Fruit fly (Drosophila melanogaster) whole organism, embryonic: ENCODE measurements around the gene HDAC4.

ENCODE experiments used
- Blimp-1 ChIP-seq: fragments of 200-800 bp; sonication (Bioruptor generic); optimal IDR thresholded peaks from 3 replicates; lab custom pipeline; 2018; ENCODE audit warnings: missing biosample characterization, missing genetic modification characterization, mild to moderate bottlenecking, moderate library complexity, missing genetic modification reagents
- BtbVII ChIP-seq: fragments of 200-800 bp; sonication (Bioruptor generic); optimal IDR thresholded peaks from 3 replicates; lab custom pipeline; 2017; ENCODE audit warnings: missing biosample characterization, mild to moderate bottlenecking, missing genetic modification characterization
- CG10274 ChIP-seq: fragments of 200-800 bp; sonication (Bioruptor generic); optimal IDR thresholded peaks from 3 replicates; lab custom pipeline; 2017; ENCODE audit warnings: missing biosample characterization, mild to moderate bottlenecking, missing genetic modification characterization
- CG15479 ChIP-seq: fragments of 200-800 bp; sonication (Bioruptor generic); optimal IDR thresholded peaks from 3 replicates; lab custom pipeline; 2019; ENCODE audit warnings: missing biosample characterization, mild to moderate bottlenecking, missing genetic modification characterization, moderate library complexity
- CG16863 ChIP-seq: fragments of 200-800 bp; sonication (Bioruptor generic); optimal IDR thresholded peaks from 3 replicates; lab custom pipeline; 2016; ENCODE audit warnings: missing biosample characterization, missing genetic modification characterization
- CG17802 ChIP-seq: fragments of 200-800 bp; sonication (Bioruptor generic); optimal IDR thresholded peaks from 2 replicates; lab custom pipeline; 2018; ENCODE audit warnings: missing biosample characterization, mild to moderate bottlenecking, missing genetic modification characterization, moderate library complexity
- CG1792 ChIP-seq: fragments of 200-800 bp; sonication (Bioruptor generic); optimal IDR thresholded peaks from 2 replicates; lab custom pipeline; 2016; ENCODE audit warnings: missing biosample characterization, missing genetic modification characterization
- CG2129 ChIP-seq: fragments of 200-800 bp; sonication (Bioruptor generic); IDR thresholded peaks from 2 replicates; pipeline ENCODE4 v1.3.6; 2022; ENCODE audit warnings: missing biosample characterization, missing genetic modification characterization; ENCODE audit not compliant: partially characterized antibody
- CG31441 ChIP-seq: fragments of 200-800 bp; sonication (Bioruptor generic); IDR thresholded peaks from 2 replicates; pipeline ENCODE4 v1.3.6; 2022; ENCODE audit warnings: missing biosample characterization, missing genetic modification characterization
- CG4360 ChIP-seq: fragments of 200-800 bp; sonication (Bioruptor generic); IDR thresholded peaks from 2 replicates; pipeline ENCODE4 v1.3.6; 2022; ENCODE audit warnings: missing biosample characterization, missing genetic modification characterization
- CG43689 ChIP-seq: fragments of 200-800 bp; sonication (Bioruptor generic); IDR thresholded peaks from 2 replicates; pipeline ENCODE4 v1.3.6; 2022; ENCODE audit warnings: missing biosample characterization, missing genetic modification characterization
- CG6765 ChIP-seq: fragments of 200-800 bp; sonication (Bioruptor generic); optimal IDR thresholded peaks from 3 replicates; lab custom pipeline; 2017; ENCODE audit warnings: missing biosample characterization, mild to moderate bottlenecking, missing genetic modification characterization
- CG6813 ChIP-seq: fragments of 200-800 bp; sonication (Bioruptor generic); optimal IDR thresholded peaks from 2 replicates; lab custom pipeline; 2017; ENCODE audit warnings: missing biosample characterization, missing genetic modification characterization, mild to moderate bottlenecking, moderate library complexity, missing genetic modification reagents
- CG7963 ChIP-seq: fragments of 200-800 bp; sonication (Bioruptor generic); IDR thresholded peaks from 3 replicates; pipeline ENCODE4 v1.3.6; 2022; ENCODE audit warnings: missing biosample characterization, missing genetic modification characterization; ENCODE audit not compliant: partially characterized antibody
- CG8089 ChIP-seq: fragments of 200-800 bp; sonication (Bioruptor generic); optimal IDR thresholded peaks from 3 replicates; lab custom pipeline; 2016; ENCODE audit warnings: missing biosample characterization, missing genetic modification characterization
- CG8388 ChIP-seq: fragments of 200-800 bp; sonication (Bioruptor generic); optimal IDR thresholded peaks from 2 replicates; lab custom pipeline; 2019; ENCODE audit warnings: missing biosample characterization, mild to moderate bottlenecking, missing genetic modification characterization, moderate library complexity
- CG9609 ChIP-seq: fragments of 200-800 bp; sonication (Bioruptor generic); optimal IDR thresholded peaks from 3 replicates; lab custom pipeline; 2016; ENCODE audit warnings: missing biosample characterization, missing genetic modification characterization
- CHES-1-like ChIP-seq: fragments of 200-800 bp; sonication (Bioruptor generic); optimal IDR thresholded peaks from 2 replicates; lab custom pipeline; 2016; ENCODE audit warnings: missing biosample characterization, missing genetic modification characterization
- CkIIα-i1 ChIP-seq: fragments of 200-800 bp; sonication (Bioruptor generic); IDR thresholded peaks from 2 replicates; pipeline ENCODE4 v1.3.6; 2022; ENCODE audit warnings: missing biosample characterization, missing genetic modification characterization
- D19A ChIP-seq: fragments of 200-800 bp; optimal IDR thresholded peaks from 3 replicates; lab custom pipeline; 2019; ENCODE audit warnings: missing biosample characterization, mild to moderate bottlenecking, missing genetic modification characterization, moderate library complexity
- Doc3 ChIP-seq: fragments of 200-800 bp; sonication (Bioruptor generic); IDR thresholded peaks from 3 replicates; pipeline ENCODE4 v1.3.6; 2022; ENCODE audit warnings: missing biosample characterization, missing genetic modification characterization; ENCODE audit not compliant: partially characterized antibody
- Ets65A ChIP-seq: fragments of 200-800 bp; sonication (Bioruptor generic); peaks from one replicate; lab custom pipeline; 2016; ENCODE audit warnings: missing biosample characterization, missing genetic modification characterization
- Hr78 ChIP-seq, 2 experiments: fragments of 200-800 bp in 1 of 2; fragments of >200 bp in 1 of 2; sonication (Bioruptor generic) in 1 of 2; optimal IDR thresholded peaks; 2 replicates each; lab custom pipeline; 2017 to 2019; ENCODE audit warnings: missing biosample characterization in 2 of 2, missing genetic modification characterization in 2 of 2, mild to moderate bottlenecking in 1 of 2, moderate library complexity in 1 of 2
- Lpt ChIP-seq: fragments of >200 bp; optimal IDR thresholded peaks from 2 replicates; lab custom pipeline; 2018; ENCODE audit warnings: missing biosample characterization, missing genetic modification characterization
- NC2β ChIP-seq: fragments of 200-800 bp; sonication (Bioruptor generic); optimal IDR thresholded peaks from 2 replicates; lab custom pipeline; 2016; ENCODE audit warnings: missing biosample characterization, missing genetic modification characterization
- NFAT ChIP-seq: fragments of 200-800 bp; sonication (Bioruptor generic); IDR thresholded peaks from 2 replicates; pipeline ENCODE4 v1.3.6; 2022; ENCODE audit warnings: missing biosample characterization, missing genetic modification characterization
- Neu2 ChIP-seq: fragments of 200-800 bp; sonication (Bioruptor generic); optimal IDR thresholded peaks from 3 replicates; lab custom pipeline; 2016; ENCODE audit warnings: missing biosample characterization, missing genetic modification characterization, borderline replicate concordance
- Nf-YB ChIP-seq: fragments of 200-800 bp; sonication (Bioruptor generic); optimal IDR thresholded peaks from 3 replicates; lab custom pipeline; 2019; ENCODE audit warnings: missing biosample characterization, mild to moderate bottlenecking, missing genetic modification characterization, moderate library complexity
- Sox100B ChIP-seq: fragments of 200-800 bp; sonication (Bioruptor generic); optimal IDR thresholded peaks from 3 replicates; lab custom pipeline; 2018; ENCODE audit warnings: missing biosample characterization, mild to moderate bottlenecking, missing genetic modification characterization
- Stat92E ChIP-seq, 3 experiments: fragments of >200 bp in 2 of 3; fragments of 200-800 bp in 1 of 3; sonication (Bioruptor generic) in 1 of 3; optimal IDR thresholded peaks; 2 replicates each; lab custom pipeline; 2017 to 2019; ENCODE audit warnings: missing biosample characterization in 3 of 3, missing genetic modification characterization in 3 of 3, mild to moderate bottlenecking in 1 of 3, moderate library complexity in 1 of 3
- Xrp1 ChIP-seq: fragments of 200-800 bp; sonication (Bioruptor generic); IDR thresholded peaks from 2 replicates; pipeline ENCODE4 v1.3.6; 2022; ENCODE audit warnings: missing biosample characterization, missing genetic modification characterization
- abd-A ChIP-seq: fragments of 200-800 bp; sonication (Bioruptor generic); optimal IDR thresholded peaks from 3 replicates; lab custom pipeline; 2019; ENCODE audit warnings: missing biosample characterization, mild to moderate bottlenecking, missing genetic modification characterization, moderate library complexity
- cad ChIP-seq: fragments of >200 bp; optimal IDR thresholded peaks from 2 replicates; lab custom pipeline; 2017; ENCODE audit warnings: missing biosample characterization, missing genetic modification characterization
- gcm2 ChIP-seq: fragments of 200-800 bp; sonication (Bioruptor generic); optimal IDR thresholded peaks from 2 replicates; lab custom pipeline; 2016; ENCODE audit warnings: missing biosample characterization, missing genetic modification characterization
- gt ChIP-seq: fragments of 200-800 bp; sonication (Bioruptor generic); IDR thresholded peaks from 2 replicates; pipeline ENCODE4 v1.3.6; 2022; ENCODE audit warnings: missing biosample characterization, missing genetic modification characterization
- h ChIP-seq: fragments of >200 bp; optimal IDR thresholded peaks from 2 replicates; lab custom pipeline; 2017
- ind ChIP-seq: fragments of 200-800 bp; sonication (Bioruptor generic); optimal IDR thresholded peaks from 3 replicates; lab custom pipeline; 2016; ENCODE audit warnings: missing biosample characterization, missing genetic modification characterization
- kay ChIP-seq: fragments of 200-800 bp; sonication (Bioruptor generic); optimal IDR thresholded peaks from 2 replicates; lab custom pipeline; 2016; ENCODE audit warnings: missing biosample characterization, missing genetic modification characterization
- kni ChIP-seq: fragments of 200-800 bp; sonication (Bioruptor generic); optimal IDR thresholded peaks from 3 replicates; lab custom pipeline; 2017; ENCODE audit warnings: mild to moderate bottlenecking, missing biosample characterization, missing genetic modification reagents, missing genetic modification characterization
- oc ChIP-seq: fragments of 200-800 bp; sonication (Bioruptor generic); optimal IDR thresholded peaks from 2 replicates; lab custom pipeline; 2018; ENCODE audit warnings: missing biosample characterization, mild to moderate bottlenecking, missing genetic modification characterization, moderate library complexity
- pan ChIP-seq, 4 experiments: fragments of >200 bp in 3 of 4; fragments of 200-800 bp in 1 of 4; sonication (Bioruptor generic) in 1 of 4; optimal IDR thresholded peaks in 3 of 4; IDR thresholded peaks in 1 of 4; 2 replicates each; pipeline versions ENCODE4 v1.3.6 to Lab custom; 2017 to 2022; ENCODE audit warnings: missing biosample characterization in 2 of 4, missing genetic modification characterization in 2 of 4, mixed read lengths in 1 of 4
- pho ChIP-seq: fragments of 200-800 bp; sonication (Bioruptor generic); optimal IDR thresholded peaks from 2 replicates; lab custom pipeline; 2016; ENCODE audit warnings: missing biosample characterization, missing genetic modification characterization
- scrt ChIP-seq: fragments of 200-800 bp; sonication (Bioruptor generic); optimal IDR thresholded peaks from 2 replicates; lab custom pipeline; 2018; ENCODE audit warnings: missing biosample characterization, mild to moderate bottlenecking, missing genetic modification characterization, moderate library complexity
- sd ChIP-seq: fragments of 200-800 bp; sonication (Bioruptor generic); optimal IDR thresholded peaks from 3 replicates; lab custom pipeline; 2018; ENCODE audit warnings: missing biosample characterization, mild to moderate bottlenecking, missing genetic modification characterization, moderate library complexity
- sr ChIP-seq: fragments of 200-800 bp; sonication (Bioruptor generic); IDR thresholded peaks from 3 replicates; pipeline ENCODE4 v1.3.6; 2022; ENCODE audit warnings: missing biosample characterization, missing genetic modification characterization
- tll ChIP-seq, 2 experiments: fragments of 200-800 bp in 1 of 2; fragments of >200 bp in 1 of 2; sonication (Bioruptor generic) in 1 of 2; optimal IDR thresholded peaks; 2 replicates each; lab custom pipeline; 2017 to 2019; ENCODE audit warnings: missing biosample characterization in 2 of 2, missing genetic modification characterization in 2 of 2, mild to moderate bottlenecking in 1 of 2, moderate library complexity in 1 of 2
- zen ChIP-seq: fragments of 200-800 bp; sonication (Bioruptor generic); optimal IDR thresholded peaks from 3 replicates; lab custom pipeline; 2018; ENCODE audit warnings: missing biosample characterization, mild to moderate bottlenecking, missing genetic modification characterization, moderate library complexity

The HDAC4 gene

DNA sequence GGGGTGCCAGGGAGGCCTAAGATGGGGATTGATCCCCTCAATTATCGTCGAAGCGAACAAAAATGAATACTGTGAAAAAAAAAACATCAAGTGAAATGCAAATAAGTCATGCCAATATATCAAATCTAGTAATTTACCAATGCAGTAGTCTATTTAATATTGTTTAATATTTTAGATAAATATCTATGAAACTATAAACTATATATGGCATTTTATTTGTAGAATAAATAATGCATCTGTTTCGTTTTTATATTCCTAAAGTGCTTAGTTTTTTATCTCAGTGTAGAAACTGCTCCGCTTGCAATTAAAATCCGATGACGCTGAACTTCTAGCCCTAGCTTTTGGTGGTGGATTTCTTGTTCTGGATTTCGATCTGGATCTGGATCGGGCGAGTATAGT is 57.2 kb downstream of the HDAC4 start (continued):
- TF ChIP-seq Xrp1 (GFP tag; lab: Robert Waterston, UW) = peak; percentile 25; the same call in 1 of the 2 replicates
- TF ChIP-seq kni (GFP tag; lab: Kevin White, UChicago) = no peak
- TF ChIP-seq CG16863 (GFP tag; lab: Kevin White, UChicago) = no peak
- TF ChIP-seq CG31441 = peak; percentile 58; the same call in 1 of the 2 replicates
- peak; percentile 24 for TF ChIP-seq CG8388
- TF ChIP-seq Sox100B (GFP tag; lab: Kevin White, UChicago) = peak; percentile 4
- TF ChIP-seq D19A = peak; percentile 7
- TF ChIP-seq h (lab: Kevin White, UChicago) = no peak
- TF ChIP-seq, all 482 proteins: peak for 34

DNA sequence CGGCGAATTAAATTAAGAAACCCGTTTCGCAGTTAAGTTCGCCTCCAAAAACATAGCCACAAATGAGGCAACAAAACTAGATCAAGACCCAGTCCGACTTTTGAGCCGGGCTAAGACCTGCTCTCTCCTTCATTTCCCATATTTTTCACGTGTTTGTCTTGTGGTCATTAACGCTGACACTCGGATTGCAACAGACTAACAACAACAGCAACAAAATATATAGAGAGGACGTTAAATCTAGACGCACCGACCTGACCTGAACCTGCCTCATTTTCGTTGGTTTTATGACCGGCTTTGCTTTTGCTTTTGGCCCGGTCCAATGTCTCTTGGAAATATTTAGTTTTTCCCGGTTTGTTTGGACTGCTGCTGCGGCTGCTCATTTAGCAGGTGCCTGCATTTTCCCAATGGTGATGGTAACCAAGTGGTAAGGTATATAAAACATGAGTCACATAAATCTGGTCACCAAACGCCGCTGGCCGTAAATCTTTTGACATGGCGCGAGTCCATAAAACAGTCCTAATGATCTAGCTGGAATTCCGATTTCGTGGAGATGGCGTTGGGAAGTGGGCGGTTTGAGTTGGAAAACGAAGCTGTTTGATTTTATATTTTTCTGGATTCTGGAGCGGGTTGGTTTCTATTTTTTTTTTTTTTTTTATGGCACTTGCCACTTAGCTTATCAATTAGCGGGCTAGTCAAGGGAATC is 57.8 kb downstream of the HDAC4 start:
- peak in 1 of 2 experiments; percentile 91 for TF ChIP-seq tll (GFP tag; optimal IDR thresholded peaks at IDR 0.05; lab: Kevin White, UChicago)
- TF ChIP-seq Ets65A = peak; percentile 18
- no peak for TF ChIP-seq kay (GFP tag; lab: Kevin White, UChicago)
- peak; percentile 49 for TF ChIP-seq abd-A (tag; lab: Kevin White, UChicago)
- TF ChIP-seq CG15479 (GFP tag; lab: Kevin White, UChicago) = peak; percentile 74
- TF ChIP-seq Nf-YB (GFP tag; lab: Kevin White, UChicago) = no peak
- TF ChIP-seq cad (GFP tag; lab: Kevin White, UChicago) = peak; percentile 89
- TF ChIP-seq sd = peak; percentile 44
- TF ChIP-seq CG7963 (GFP tag; lab: Robert Waterston, UW) = no peak
- TF ChIP-seq ind (GFP tag; lab: Kevin White, UChicago) = no peak
- peak; percentile 59 for TF ChIP-seq kni (GFP tag; lab: Kevin White, UChicago)
- peak; percentile 92 for TF ChIP-seq zen
- TF ChIP-seq Neu2 = peak; percentile 32
- peak in 1 of 3 experiments; percentile 8 for TF ChIP-seq Stat92E (GFP tag; optimal IDR thresholded peaks at IDR 0.05; lab: Kevin White, UChicago)
- TF ChIP-seq CG4360 = peak; percentile 17; the same call in 1 of the 2 replicates
- peak; percentile 32 for TF ChIP-seq oc (tag; lab: Kevin White, UChicago)
- TF ChIP-seq Hr78 (GFP tag; optimal IDR thresholded peaks at IDR 0.05; lab: Kevin White, UChicago) = peak in 1 of 2 experiments; percentile 71
- TF ChIP-seq CG6813 (GFP tag; lab: Kevin White, UChicago) = no peak
- TF ChIP-seq CG43689 = no peak
- TF ChIP-seq NC2β (GFP tag; lab: Kevin White, UChicago) = no peak
- no peak for TF ChIP-seq gcm2 (GFP tag; lab: Kevin White, UChicago)

DNA sequence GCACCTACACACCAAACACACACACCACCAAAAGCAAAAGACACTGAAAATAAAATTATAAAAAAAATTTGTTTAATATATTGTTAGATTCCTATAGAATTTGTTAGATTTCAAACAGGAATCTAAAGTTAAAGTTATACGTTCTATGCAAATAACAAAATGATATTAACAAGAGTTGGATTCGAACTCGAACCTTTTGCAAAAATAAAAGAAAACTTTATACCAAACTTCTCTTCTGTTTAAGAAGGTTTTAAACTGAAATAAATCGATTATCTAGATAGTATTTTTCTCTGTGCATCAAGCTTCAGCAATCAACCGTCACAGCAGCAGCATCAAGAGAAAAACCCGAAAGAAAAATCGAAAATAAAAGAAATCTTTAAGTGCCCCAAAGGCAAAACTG is 59.0 kb downstream of the HDAC4 start:
- no peak for TF ChIP-seq scrt
- TF ChIP-seq CG10274 (GFP tag; lab: Kevin White, UChicago) = no peak
- TF ChIP-seq CG1792 (GFP tag; lab: Kevin White, UChicago) = no peak
- TF ChIP-seq pho (GFP tag; lab: Kevin White, UChicago) = no peak
- no peak for TF ChIP-seq Doc3
- no peak for TF ChIP-seq CHES-1-like
- TF ChIP-seq pan (optimal IDR thresholded peaks at IDR 0.05; lab: Kevin White, UChicago) = no peak
- no peak for TF ChIP-seq pan (GFP tag; optimal IDR thresholded peaks at IDR 0.05 in 1 of 2, IDR thresholded peaks at IDR 0.05 in 1 of 2)
- TF ChIP-seq CG17802 (tag; lab: Kevin White, UChicago) = no peak
- no peak for TF ChIP-seq CG8089 (GFP tag; lab: Kevin White, UChicago)
- no peak for TF ChIP-seq CG2129
- no peak for TF ChIP-seq CG9609 (GFP tag; lab: Kevin White, UChicago)
- no peak for TF ChIP-seq NFAT (GFP tag; lab: Robert Waterston, UW)
- no peak for TF ChIP-seq BtbVII (GFP tag; lab: Kevin White, UChicago)
- no peak for TF ChIP-seq sr
- TF ChIP-seq gt (GFP tag; lab: Robert Waterston, UW) = no peak
- TF ChIP-seq CG6765 (GFP tag; lab: Kevin White, UChicago) = no peak
- peak; percentile 5 for TF ChIP-seq CG16863 (GFP tag; lab: Kevin White, UChicago)
- no peak for TF ChIP-seq Lpt
- TF ChIP-seq CkIIα-i1 (GFP tag; lab: Robert Waterston, UW) = no peak
- peak; percentile 53 for TF ChIP-seq Blimp-1 (GFP tag; lab: Kevin White, UChicago)
